Worm (Caenorhabditis elegans) whole organism, early embryonic: ENCODE measurements around the gene srw-17.

ENCODE experiments used
- B0310.2 ChIP-seq: sonication (generic microtip); optimal IDR thresholded peaks from 2 replicates; lab custom pipeline; 2016; ENCODE audit warnings: mild to moderate bottlenecking, missing genetic modification characterization, missing compliant biosample characterization
- F13C5.2 ChIP-seq: sonication (generic microtip); optimal IDR thresholded peaks from 2 replicates; lab custom pipeline; 2017; ENCODE audit warnings: mild to moderate bottlenecking, missing genetic modification characterization, inconsistent platforms, missing compliant biosample characterization
- aly-1 ChIP-seq: sonication (generic microtip); optimal IDR thresholded peaks from 2 replicates; lab custom pipeline; 2016; ENCODE audit warnings: missing genetic modification characterization, missing compliant biosample characterization
- ama-1 ChIP-seq: fragments of 150-350 bp; optimal IDR thresholded peaks from 2 replicates; lab custom pipeline; 2014
- ceh-13 ChIP-seq: fragments of 200-800 bp; sonication (Bioruptor generic); optimal IDR thresholded peaks from 2 replicates; lab custom pipeline; 2018; ENCODE audit warnings: mild to moderate bottlenecking, missing genetic modification characterization, missing compliant biosample characterization
- ceh-36 ChIP-seq: sonication (generic microtip); optimal IDR thresholded peaks from 2 replicates; lab custom pipeline; 2016; ENCODE audit warnings: missing genetic modification characterization, inconsistent platforms, missing compliant biosample characterization
- ets-7 ChIP-seq: sonication (generic microtip); optimal IDR thresholded peaks from 2 replicates; lab custom pipeline; 2016; ENCODE audit warnings: missing genotype, missing genetic modification characterization, missing compliant biosample characterization
- flt-1 ChIP-seq: fragments of 200-800 bp; sonication (Bioruptor generic); IDR thresholded peaks from 2 replicates; pipeline ENCODE4 v1.3.6; 2022; ENCODE audit warnings: missing genetic modification characterization, missing compliant biosample characterization
- hmbx-1 ChIP-seq: sonication (generic microtip); optimal IDR thresholded peaks from 2 replicates; lab custom pipeline; 2016; ENCODE audit warnings: mild to moderate bottlenecking, missing genetic modification characterization, missing compliant biosample characterization
- hmg-4 ChIP-seq: fragments of 200-800 bp; sonication (Bioruptor generic); optimal IDR thresholded peaks from 2 replicates; lab custom pipeline; 2018; ENCODE audit warnings: mild to moderate bottlenecking, missing genetic modification characterization, missing compliant biosample characterization
- hnd-1 ChIP-seq: sonication (generic microtip); optimal IDR thresholded peaks from 2 replicates; lab custom pipeline; 2016; ENCODE audit warnings: missing genetic modification characterization, missing compliant biosample characterization
- pes-1 ChIP-seq: fragments of 200-800 bp; sonication (Bioruptor generic); IDR thresholded peaks from 2 replicates; pipeline ENCODE4 v1.3.6; 2022; ENCODE audit warnings: missing genetic modification reagents, missing genetic modification characterization, missing compliant biosample characterization
- scrt-1 ChIP-seq: fragments of 200-800 bp; sonication (Bioruptor generic); IDR thresholded peaks from 2 replicates; pipeline ENCODE4 v1.3.6; 2022; ENCODE audit warnings: missing genetic modification characterization, missing compliant biosample characterization
- sea-1 ChIP-seq: fragments of 200-800 bp; sonication (Bioruptor generic); conservative IDR thresholded peaks from 2 replicates; pipeline ENCODE4 v1.3.6; 2022; ENCODE audit warnings: missing genetic modification characterization, missing compliant biosample characterization
- tbx-11 ChIP-seq: fragments of 200-800 bp; sonication (Bioruptor generic); IDR thresholded peaks from 2 replicates; pipeline ENCODE4 v1.3.6; 2022; ENCODE audit warnings: missing genetic modification characterization, missing compliant biosample characterization
- tbx-37 ChIP-seq: fragments of 200-800 bp; sonication (Bioruptor generic); conservative IDR thresholded peaks from 2 replicates; pipeline ENCODE4 v1.3.6; 2022; ENCODE audit warnings: missing genetic modification reagents, missing genetic modification characterization, missing compliant biosample characterization
- tra-4 ChIP-seq: sonication (generic microtip); optimal IDR thresholded peaks from 2 replicates; lab custom pipeline; 2017; ENCODE audit warnings: missing genetic modification characterization, missing compliant biosample characterization

srw-17 gene

DNA sequence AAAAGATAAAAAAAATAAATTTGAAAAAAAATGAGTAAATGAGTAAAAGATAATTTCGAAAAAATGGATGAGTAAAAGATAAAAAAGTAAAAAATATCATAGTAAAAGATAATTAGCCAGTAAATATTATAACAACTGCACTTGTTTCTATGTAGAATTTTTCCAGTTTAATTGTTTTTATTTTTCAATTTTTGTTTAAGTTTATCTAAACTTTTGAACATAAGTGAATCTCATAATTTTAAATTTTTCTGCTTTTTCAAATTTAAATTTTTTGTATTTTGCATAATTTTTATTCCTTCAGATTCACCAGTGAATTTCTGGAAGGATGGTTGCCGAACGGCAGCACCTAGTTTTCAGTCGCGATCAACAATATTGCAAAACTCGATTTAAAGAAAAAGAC lies 35.6 kb downstream of the srw-17 start, which contains the start of gene chil-12:
Gene chil-12, plus strand, starts transcription at position 301 of the 400 bp plus-strand sequence.
- no peak for TF ChIP-seq ceh-36 (tag; lab: Kevin White, UChicago)
- no peak for TF ChIP-seq flt-1 (GFP tag; lab: Robert Waterston, UW)
- no peak for TF ChIP-seq scrt-1 (GFP tag; lab: Robert Waterston, UW)
- TF ChIP-seq tbx-11 (GFP tag; lab: Robert Waterston, UW), result no peak
- no peak for TF ChIP-seq F13C5.2 (tag; lab: Kevin White, UChicago)
- no peak for TF ChIP-seq hmg-4
- no peak for TF ChIP-seq ets-7 (tag; lab: Kevin White, UChicago)
- no peak for TF ChIP-seq hmbx-1 (tag; lab: Kevin White, UChicago)
- no peak for TF ChIP-seq sea-1
- no peak for TF ChIP-seq ama-1 (lab: Kevin White, UChicago)
- TF ChIP-seq ceh-13 (GFP tag; lab: Kevin White, UChicago), result no peak
- TF ChIP-seq tra-4 (tag; lab: Kevin White, UChicago), result no peak
- no peak for TF ChIP-seq hnd-1 (tag; lab: Kevin White, UChicago)
- TF ChIP-seq B0310.2 (tag; lab: Kevin White, UChicago), result no peak

ce11 chrV:15240215-15240614 lies 36.6 kb downstream of the srw-17 start, which contains the start of gene srw-11:
Gene srw-11, minus strand, starts transcription at chrV:15240315.
- no peak for TF ChIP-seq B0310.2 (tag; lab: Kevin White, UChicago)
- no peak for TF ChIP-seq hnd-1 (tag; lab: Kevin White, UChicago)
- TF ChIP-seq hmg-4, result no peak
- no peak for TF ChIP-seq tbx-37 (GFP tag; lab: Robert Waterston, UW)
- no peak for TF ChIP-seq sea-1
- no peak for TF ChIP-seq ceh-13 (GFP tag; lab: Kevin White, UChicago)
- TF ChIP-seq tbx-11 (GFP tag; lab: Robert Waterston, UW), result no peak
- no peak for TF ChIP-seq ceh-36 (tag; lab: Kevin White, UChicago)
- no peak for TF ChIP-seq aly-1 (tag; lab: Kevin White, UChicago)
- no peak for TF ChIP-seq scrt-1 (GFP tag; lab: Robert Waterston, UW)
- TF ChIP-seq pes-1 (GFP tag; lab: Robert Waterston, UW), result no peak
- TF ChIP-seq hmbx-1 (tag; lab: Kevin White, UChicago), result no peak
- no peak for TF ChIP-seq tra-4 (tag; lab: Kevin White, UChicago)
- no peak for TF ChIP-seq F13C5.2 (tag; lab: Kevin White, UChicago)

DNA sequence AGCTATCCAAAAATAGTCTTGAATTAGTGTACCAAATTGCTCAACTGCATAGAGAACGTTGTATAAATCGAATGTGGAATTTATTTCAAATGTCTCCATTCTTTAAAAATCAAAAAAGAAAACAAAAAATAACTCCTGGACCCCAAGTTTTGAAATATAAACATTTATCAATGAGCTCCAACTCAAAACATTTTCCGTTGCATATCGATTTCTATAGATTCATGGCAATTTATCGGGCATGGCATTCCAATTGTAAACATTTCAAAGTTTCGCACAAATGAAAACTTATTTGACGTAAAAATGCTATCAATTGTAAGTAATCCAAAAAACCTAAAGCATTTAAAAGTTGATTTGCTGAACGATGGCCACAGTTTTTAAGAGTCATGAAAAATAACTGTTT lies 38.3 kb downstream of the srw-17 start, which contains the start of gene srw-12:
Gene srw-12, minus strand, starts transcription at position 101 of the 400 bp plus-strand sequence.
- TF ChIP-seq ceh-13 (GFP tag; lab: Kevin White, UChicago) (no peak), B0310.2 (tag; lab: Kevin White, UChicago) (no peak), hnd-1 (tag; lab: Kevin White, UChicago) (no peak), flt-1 (GFP tag; lab: Robert Waterston, UW) (no peak)

- TF ChIP-seq hmg-4 (no peak), sea-1 (no peak), ceh-36 (tag; lab: Kevin White, UChicago) (no peak), ets-7 (tag; lab: Kevin White, UChicago) (no peak), scrt-1 (GFP tag; lab: Robert Waterston, UW) (no peak), tbx-11 (GFP tag; lab: Robert Waterston, UW) (no peak), flt-1 (GFP tag; lab: Robert Waterston, UW) (no peak), ceh-13 (GFP tag; lab: Kevin White, UChicago) (no peak)
Measured at ce11 chrV:15235661-15236060, 41.2 kb downstream of the srw-17 start, which contains the start of gene nhr-164. Gene nhr-164, minus strand, starts transcription at chrV:15235761.

DNA sequence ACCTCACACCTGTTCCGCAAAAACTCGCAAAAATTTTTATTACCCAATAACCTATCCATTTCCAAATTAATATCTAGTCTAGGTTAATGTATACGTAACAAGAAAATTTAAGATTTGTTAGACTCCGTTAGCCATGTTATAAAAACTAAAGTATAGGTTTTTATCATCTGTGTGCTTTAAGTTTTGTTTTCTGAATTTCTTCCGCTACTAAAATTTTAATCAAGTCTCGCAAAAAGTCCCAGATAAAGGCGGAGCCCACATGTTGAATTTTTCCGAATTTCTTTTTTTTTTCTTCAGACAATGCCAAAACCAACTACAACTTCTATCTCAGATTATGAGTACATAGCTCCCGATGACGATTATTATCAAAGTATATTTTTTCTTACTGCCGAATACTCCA lies 44.6 kb downstream of the srw-17 start, which contains the start of gene srw-13:
Gene srw-13, plus strand, starts transcription at position 301 of the 400 bp plus-strand sequence.
- TF ChIP-seq pes-1 (GFP tag; lab: Robert Waterston, UW), result no peak
- no peak for TF ChIP-seq hmg-4
- TF ChIP-seq flt-1 (GFP tag; lab: Robert Waterston, UW), result no peak
- no peak for TF ChIP-seq ama-1 (lab: Kevin White, UChicago)

DNA sequence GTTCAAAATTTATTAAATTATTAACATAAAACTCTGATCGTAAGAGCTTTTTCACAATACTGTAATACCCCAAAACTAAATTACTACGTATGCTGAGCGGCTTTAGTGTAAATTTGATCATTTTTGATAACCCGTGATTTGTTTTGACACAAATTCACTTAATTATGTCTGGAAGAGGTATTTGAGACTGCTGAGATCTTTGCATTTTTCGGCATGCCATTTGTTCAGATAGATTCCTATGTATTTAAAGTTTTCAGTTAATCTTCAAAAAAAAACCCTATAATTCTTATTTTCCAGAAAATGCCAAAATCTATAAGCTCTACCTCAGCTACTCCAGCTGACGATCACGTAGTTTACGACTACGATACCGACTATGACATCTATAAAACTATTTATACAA lies 46.6 kb downstream of the srw-17 start, which contains the start of gene srw-15:
Gene srw-15, plus strand, starts transcription at position 301 of the 400 bp plus-strand sequence.
- TF ChIP-seq aly-1 (tag; lab: Kevin White, UChicago), result no peak
- TF ChIP-seq ceh-36 (tag; lab: Kevin White, UChicago), result no peak
- no peak for TF ChIP-seq ama-1 (lab: Kevin White, UChicago)
- TF ChIP-seq B0310.2 (tag; lab: Kevin White, UChicago), result no peak
- TF ChIP-seq scrt-1 (GFP tag; lab: Robert Waterston, UW), result no peak
- no peak for TF ChIP-seq ets-7 (tag; lab: Kevin White, UChicago)
- no peak for TF ChIP-seq hmbx-1 (tag; lab: Kevin White, UChicago)
- TF ChIP-seq tra-4 (tag; lab: Kevin White, UChicago), result no peak
- no peak for TF ChIP-seq tbx-37 (GFP tag; lab: Robert Waterston, UW)
- no peak for TF ChIP-seq flt-1 (GFP tag; lab: Robert Waterston, UW)
- no peak for TF ChIP-seq hnd-1 (tag; lab: Kevin White, UChicago)
- no peak for TF ChIP-seq tbx-11 (GFP tag; lab: Robert Waterston, UW)
- no peak for TF ChIP-seq sea-1
- no peak for TF ChIP-seq ceh-13 (GFP tag; lab: Kevin White, UChicago)

ce11 chrV:15226206-15226605 lies 50.6 kb downstream of the srw-17 start:
- TF ChIP-seq aly-1 (tag; lab: Kevin White, UChicago) (no peak), hmbx-1 (tag; lab: Kevin White, UChicago) (no peak), sea-1 (no peak), tra-4 (tag; lab: Kevin White, UChicago) (no peak), ceh-13 (GFP tag; lab: Kevin White, UChicago) (no peak), pes-1 (GFP tag; lab: Robert Waterston, UW) (no peak), ama-1 (lab: Kevin White, UChicago) (no peak)
